Fruit fly (Drosophila melanogaster): ENCODE data around the gene Daao2.

Daao2 gene

DNA sequence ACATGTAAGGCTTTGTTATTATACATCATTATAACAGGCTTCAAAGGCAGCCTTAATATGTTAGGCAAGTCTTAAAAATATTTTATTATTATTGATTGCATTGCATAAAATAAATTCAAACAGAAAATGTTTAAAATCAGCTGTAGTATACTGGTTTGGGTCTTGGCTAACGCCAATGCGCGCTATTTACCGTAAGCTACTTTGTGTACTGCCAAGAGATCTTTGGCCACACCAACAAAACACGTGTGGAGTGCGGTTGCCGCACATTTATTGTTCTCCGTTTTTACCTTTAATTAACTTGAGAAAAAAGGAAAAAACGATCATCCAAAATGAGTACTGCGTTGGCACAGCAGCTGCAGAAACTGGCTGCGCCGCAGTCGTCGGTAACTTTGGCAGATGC lies 51.1 kb downstream of the Daao2 start (continued):
- TF ChIP-seq Opbp (GFP tag; IDR thresholded peaks at IDR 0.05; ENCODE audit: partially characterized antibody) (peak; percentile 48; the same call in 2 of the 3 replicates), insv (GFP tag; optimal IDR thresholded peaks at IDR 0.05) (peak in 1 of 2 experiments; percentile 30), Sry-β (GFP tag; optimal IDR thresholded peaks at IDR 0.05) (no peak), D (optimal IDR thresholded peaks at IDR 0.05) (peak; percentile 44), D (GFP tag; optimal IDR thresholded peaks at IDR 0.05) (no peak), prd (optimal IDR thresholded peaks at IDR 0.05) (no peak), prd (GFP tag; IDR thresholded peaks at IDR 0.05) (no peak), CG18011 (GFP tag; optimal IDR thresholded peaks at IDR 0.05) (no peak), Max (GFP tag; optimal IDR thresholded peaks at IDR 0.05) (peak; percentile 98), Abd-B (GFP tag; optimal IDR thresholded peaks at IDR 0.05) (peak; percentile 15), ato (GFP tag; IDR thresholded peaks at IDR 0.05; ENCODE audit: partially characterized antibody) (peak; percentile 36; the same call in 1 of the 2 replicates)

All from whole organism, embryonic.